Worm (Caenorhabditis elegans) whole organism, early embryonic: ENCODE data around the gene ubc-8.
"Not testable (repeated sequence)": the region's sequence is repeated elsewhere in the genome, so short reads cannot be mapped to it uniquely, and the experiment has no call there.

Source experiments
- B0310.2 ChIP-seq: sonication (generic microtip); optimal IDR thresholded peaks from 2 replicates; lab custom pipeline; 2016; ENCODE audit warnings: mild to moderate bottlenecking, missing genetic modification characterization, missing compliant biosample characterization
- F13C5.2 ChIP-seq: sonication (generic microtip); optimal IDR thresholded peaks from 2 replicates; lab custom pipeline; 2017; ENCODE audit warnings: mild to moderate bottlenecking, missing genetic modification characterization, inconsistent platforms, missing compliant biosample characterization
- aly-1 ChIP-seq: sonication (generic microtip); optimal IDR thresholded peaks from 2 replicates; lab custom pipeline; 2016; ENCODE audit warnings: missing genetic modification characterization, missing compliant biosample characterization
- ama-1 ChIP-seq: fragments of 150-350 bp; optimal IDR thresholded peaks from 2 replicates; lab custom pipeline; 2014
- ceh-13 ChIP-seq: fragments of 200-800 bp; sonication (Bioruptor generic); optimal IDR thresholded peaks from 2 replicates; lab custom pipeline; 2018; ENCODE audit warnings: mild to moderate bottlenecking, missing genetic modification characterization, missing compliant biosample characterization
- ceh-36 ChIP-seq: sonication (generic microtip); optimal IDR thresholded peaks from 2 replicates; lab custom pipeline; 2016; ENCODE audit warnings: missing genetic modification characterization, inconsistent platforms, missing compliant biosample characterization
- ets-7 ChIP-seq: sonication (generic microtip); optimal IDR thresholded peaks from 2 replicates; lab custom pipeline; 2016; ENCODE audit warnings: missing genotype, missing genetic modification characterization, missing compliant biosample characterization
- flt-1 ChIP-seq: fragments of 200-800 bp; sonication (Bioruptor generic); IDR thresholded peaks from 2 replicates; pipeline ENCODE4 v1.3.6; 2022; ENCODE audit warnings: missing genetic modification characterization, missing compliant biosample characterization
- hmbx-1 ChIP-seq: sonication (generic microtip); optimal IDR thresholded peaks from 2 replicates; lab custom pipeline; 2016; ENCODE audit warnings: mild to moderate bottlenecking, missing genetic modification characterization, missing compliant biosample characterization
- hmg-4 ChIP-seq: fragments of 200-800 bp; sonication (Bioruptor generic); optimal IDR thresholded peaks from 2 replicates; lab custom pipeline; 2018; ENCODE audit warnings: mild to moderate bottlenecking, missing genetic modification characterization, missing compliant biosample characterization
- hnd-1 ChIP-seq: sonication (generic microtip); optimal IDR thresholded peaks from 2 replicates; lab custom pipeline; 2016; ENCODE audit warnings: missing genetic modification characterization, missing compliant biosample characterization
- pes-1 ChIP-seq: fragments of 200-800 bp; sonication (Bioruptor generic); IDR thresholded peaks from 2 replicates; pipeline ENCODE4 v1.3.6; 2022; ENCODE audit warnings: missing genetic modification reagents, missing genetic modification characterization, missing compliant biosample characterization
- scrt-1 ChIP-seq: fragments of 200-800 bp; sonication (Bioruptor generic); IDR thresholded peaks from 2 replicates; pipeline ENCODE4 v1.3.6; 2022; ENCODE audit warnings: missing genetic modification characterization, missing compliant biosample characterization
- sea-1 ChIP-seq: fragments of 200-800 bp; sonication (Bioruptor generic); conservative IDR thresholded peaks from 2 replicates; pipeline ENCODE4 v1.3.6; 2022; ENCODE audit warnings: missing genetic modification characterization, missing compliant biosample characterization
- tbx-11 ChIP-seq: fragments of 200-800 bp; sonication (Bioruptor generic); IDR thresholded peaks from 2 replicates; pipeline ENCODE4 v1.3.6; 2022; ENCODE audit warnings: missing genetic modification characterization, missing compliant biosample characterization
- tbx-37 ChIP-seq: fragments of 200-800 bp; sonication (Bioruptor generic); conservative IDR thresholded peaks from 2 replicates; pipeline ENCODE4 v1.3.6; 2022; ENCODE audit warnings: missing genetic modification reagents, missing genetic modification characterization, missing compliant biosample characterization
- tra-4 ChIP-seq: sonication (generic microtip); optimal IDR thresholded peaks from 2 replicates; lab custom pipeline; 2017; ENCODE audit warnings: missing genetic modification characterization, missing compliant biosample characterization

ubc-8 gene

DNA sequence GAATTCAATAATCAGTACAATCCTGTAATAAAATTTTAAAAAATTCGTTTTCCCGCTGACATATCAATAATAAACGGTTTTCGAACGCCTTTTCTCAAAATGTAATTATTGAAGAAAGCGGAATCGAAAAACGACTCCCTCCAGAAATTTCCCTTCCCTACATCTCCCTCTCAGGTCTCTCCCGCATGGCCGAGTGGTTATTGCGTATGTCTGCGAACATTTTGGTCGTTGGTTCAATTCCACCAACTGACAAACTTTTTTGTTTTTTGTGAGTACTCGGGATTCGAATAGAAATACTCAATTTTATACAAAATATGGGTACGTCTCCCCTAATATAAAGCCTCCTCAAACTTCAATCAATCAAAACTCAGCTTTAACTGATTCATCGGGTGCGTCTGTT lies 33.0 kb upstream of the ubc-8 start:
- peak; percentile 93 for TF ChIP-seq tbx-11 (GFP tag; lab: Robert Waterston, UW)
- peak; percentile 95 for TF ChIP-seq scrt-1
- TF ChIP-seq flt-1 = peak; percentile 94
- peak; percentile 97 for TF ChIP-seq sea-1 (GFP tag; lab: Robert Waterston, UW)
- peak; percentile 95 for TF ChIP-seq pes-1 (GFP tag; lab: Robert Waterston, UW)
- peak; percentile 96 for TF ChIP-seq tbx-37 (GFP tag; lab: Robert Waterston, UW)

DNA sequence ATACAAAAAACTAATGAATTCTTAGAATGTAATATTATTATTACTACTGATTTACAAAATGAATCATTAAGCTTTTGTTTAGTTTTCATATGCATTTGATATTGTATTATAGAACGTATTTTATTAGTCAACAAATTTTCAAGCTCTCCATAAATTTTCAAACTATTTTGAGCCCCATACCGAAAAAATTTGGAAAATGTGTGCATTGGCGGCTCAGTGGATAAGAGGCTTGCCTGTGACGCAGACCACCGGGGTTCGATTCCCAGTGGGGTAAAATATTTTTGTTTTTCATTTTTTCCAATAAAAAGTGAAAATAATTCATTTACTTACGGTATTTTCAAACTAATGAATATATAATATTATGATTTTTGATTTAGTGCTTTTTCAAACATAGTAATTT lies 31.4 kb upstream of the ubc-8 start:
- no peak for TF ChIP-seq pes-1 (GFP tag; lab: Robert Waterston, UW)
- no peak for TF ChIP-seq scrt-1
- no peak for TF ChIP-seq ceh-13 (GFP tag; lab: Kevin White, UChicago)
- no peak for TF ChIP-seq ama-1 (lab: Kevin White, UChicago)
- no peak for TF ChIP-seq aly-1
- TF ChIP-seq hmbx-1 (tag; lab: Kevin White, UChicago) = no peak
- no peak for TF ChIP-seq flt-1

DNA sequence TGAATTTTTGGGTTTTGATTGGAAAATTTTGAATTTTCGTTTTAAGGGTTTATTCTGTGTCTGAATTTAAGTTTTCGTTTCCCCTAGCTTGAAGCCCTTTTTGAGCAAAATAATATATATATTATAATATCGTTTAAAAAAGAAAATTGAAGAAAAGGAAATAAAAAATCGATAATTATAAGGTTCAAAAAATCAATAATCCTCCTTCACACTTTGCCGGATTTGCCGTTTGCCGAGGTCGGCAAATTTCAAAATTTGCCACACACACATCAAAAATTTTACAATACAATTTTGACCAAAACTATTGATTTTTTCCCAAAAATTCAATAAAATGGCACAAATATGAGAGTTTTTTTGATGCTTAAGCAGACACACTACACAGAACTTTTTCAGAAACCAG lies 29.5 kb upstream of the ubc-8 start:
- TF ChIP-seq F13C5.2 (tag; lab: Kevin White, UChicago) (no peak), sea-1 (GFP tag; lab: Robert Waterston, UW) (no peak), tbx-11 (GFP tag; lab: Robert Waterston, UW) (no peak), ceh-13 (GFP tag; lab: Kevin White, UChicago) (no peak), ama-1 (lab: Kevin White, UChicago) (no peak), B0310.2 (no peak), pes-1 (GFP tag; lab: Robert Waterston, UW) (no peak), scrt-1 (no peak), ets-7 (tag; lab: Kevin White, UChicago) (no peak), aly-1 (no peak)

DNA sequence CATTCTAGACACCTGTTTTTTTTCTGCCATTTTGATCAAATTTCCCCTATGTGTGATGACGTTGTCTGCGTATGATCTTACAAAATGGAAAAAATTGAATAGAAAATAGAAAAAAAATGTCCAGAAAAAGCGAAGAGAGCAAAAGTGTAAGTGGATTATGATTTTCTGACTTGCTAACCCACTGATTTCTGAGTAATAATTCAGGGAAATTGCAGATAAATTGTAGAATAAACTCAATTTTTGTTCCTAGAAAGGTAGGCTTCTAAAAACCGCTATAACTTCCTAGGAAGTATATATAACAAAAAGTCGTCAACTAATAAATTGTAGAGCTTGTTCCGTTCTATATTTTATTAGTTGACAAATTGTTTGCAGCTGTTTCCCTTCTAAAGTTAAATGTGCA lies 27.6 kb upstream of the ubc-8 start:
- TF ChIP-seq hmbx-1 (tag; lab: Kevin White, UChicago) (no peak), tra-4 (tag; lab: Kevin White, UChicago) (no peak), F13C5.2 (tag; lab: Kevin White, UChicago) (no peak), hmg-4 (GFP tag; lab: Kevin White, UChicago) (no peak), scrt-1 (no peak), sea-1 (GFP tag; lab: Robert Waterston, UW) (no peak), hnd-1 (tag; lab: Kevin White, UChicago) (no peak), tbx-11 (GFP tag; lab: Robert Waterston, UW) (no peak), B0310.2 (no peak), aly-1 (no peak), pes-1 (GFP tag; lab: Robert Waterston, UW) (no peak), ceh-13 (GFP tag; lab: Kevin White, UChicago) (no peak), ets-7 (tag; lab: Kevin White, UChicago) (no peak), ama-1 (lab: Kevin White, UChicago) (no peak), tbx-37 (GFP tag; lab: Robert Waterston, UW) (no peak), flt-1 (no peak), ceh-36 (tag; lab: Kevin White, UChicago) (no peak)

DNA sequence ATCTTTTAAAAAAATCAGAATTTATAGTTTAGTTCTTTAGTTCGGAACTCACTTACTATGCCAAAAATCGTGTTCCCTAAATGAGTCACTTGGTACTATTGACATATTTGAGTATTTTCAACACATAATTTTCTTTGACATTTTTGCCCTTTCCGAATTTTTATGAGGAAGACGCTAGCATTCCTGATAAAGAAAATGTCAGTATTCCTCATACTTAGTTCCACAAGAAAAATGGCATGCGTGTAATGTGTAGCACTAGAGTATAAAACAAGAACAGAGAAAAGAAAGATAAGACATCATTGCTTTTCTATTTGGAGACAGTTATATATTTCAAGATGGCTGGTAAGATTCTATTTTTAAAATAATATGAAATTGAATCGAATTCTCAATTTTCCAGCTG lies 22.9 kb upstream of the ubc-8 start, which contains the start of gene Y94H6A.2:
Gene Y94H6A.2, plus strand, starts transcription at position 336 of the 400 bp plus-strand sequence.
- TF ChIP-seq F13C5.2 (tag; lab: Kevin White, UChicago) (no peak), ama-1 (lab: Kevin White, UChicago) (no peak), hmg-4 (GFP tag; lab: Kevin White, UChicago) (no peak), tbx-11 (GFP tag; lab: Robert Waterston, UW) (no peak), tra-4 (tag; lab: Kevin White, UChicago) (no peak), ceh-36 (tag; lab: Kevin White, UChicago) (no peak), hmbx-1 (tag; lab: Kevin White, UChicago) (no peak), scrt-1 (no peak), hnd-1 (tag; lab: Kevin White, UChicago) (no peak), ceh-13 (GFP tag; lab: Kevin White, UChicago) (no peak), tbx-37 (GFP tag; lab: Robert Waterston, UW) (no peak)

DNA sequence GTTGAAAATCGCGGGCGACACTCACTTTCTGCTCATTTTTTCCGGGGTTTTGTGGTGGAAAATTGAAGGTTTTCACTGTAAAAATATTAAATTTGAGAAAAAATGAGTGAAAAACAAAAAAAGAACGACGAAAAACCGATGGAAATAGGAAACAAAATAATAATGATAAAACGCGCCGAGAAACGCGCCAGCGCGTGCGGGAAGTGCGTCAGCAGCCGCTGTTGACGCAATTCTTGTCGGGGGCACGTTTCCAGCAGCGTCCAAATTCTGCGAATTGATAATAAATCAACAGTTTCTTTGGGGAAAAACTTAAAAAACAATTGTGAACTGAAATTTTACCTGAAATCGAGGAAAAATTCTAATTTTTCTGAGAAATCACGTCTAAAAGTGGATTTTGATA lies 18.7 kb upstream of the ubc-8 start, which contains the start of gene ubxn-2:
Gene ubxn-2, minus strand, starts transcription at position 36 of the 400 bp plus-strand sequence.
- peak; percentile 58 for TF ChIP-seq F13C5.2 (tag; lab: Kevin White, UChicago)
- no peak for TF ChIP-seq scrt-1
- TF ChIP-seq tbx-37 (GFP tag; lab: Robert Waterston, UW) = peak; percentile 50

DNA sequence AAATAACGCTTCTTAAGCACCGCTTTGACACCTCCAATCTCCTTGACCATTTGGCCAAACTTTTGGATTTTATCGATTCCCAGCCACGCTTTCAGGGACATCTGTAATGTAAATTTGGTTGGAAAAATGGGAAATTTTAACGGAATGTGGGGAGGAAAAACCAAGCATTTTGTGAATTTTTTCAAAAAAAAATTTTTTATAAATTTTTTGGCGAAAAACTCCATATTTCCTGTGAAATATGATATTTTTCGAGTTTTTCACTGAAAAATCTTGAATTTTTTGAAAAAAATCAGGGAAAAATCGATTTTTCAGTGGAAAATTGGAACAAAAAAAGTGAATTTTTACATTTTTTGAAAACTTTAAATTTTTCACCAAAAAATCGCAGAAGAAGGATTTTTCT lies 12.7 kb upstream of the ubc-8 start, which contains the start of gene ndua-12:
Gene ndua-12, minus strand, starts transcription at position 101 of the 400 bp plus-strand sequence.
- TF ChIP-seq tra-4, hmbx-1, ceh-36 (tag; lab: Kevin White, UChicago): not testable (repeated sequence)

DNA sequence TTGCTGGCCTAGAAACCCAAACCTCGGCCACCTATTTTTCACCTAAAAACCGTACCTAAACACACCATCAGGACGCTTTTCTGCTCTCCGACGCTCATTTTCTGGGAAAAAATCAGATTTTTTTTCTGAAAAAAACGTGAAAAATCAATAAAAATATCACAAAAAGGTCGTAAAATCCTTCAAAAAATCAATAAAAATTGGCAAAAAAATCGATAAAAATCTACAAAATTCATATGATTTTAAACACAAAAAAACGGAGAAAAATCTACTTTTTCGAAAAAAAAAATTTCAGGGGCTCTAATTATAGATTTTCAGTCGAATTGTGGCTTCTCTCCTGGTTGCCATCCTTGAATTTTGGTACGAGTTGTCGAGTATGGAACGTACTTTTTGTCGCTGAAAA lies 9.4 kb upstream of the ubc-8 start, which contains the start of gene Y94H6A.7:
Gene Y94H6A.7, minus strand, starts transcription at position 101 of the 400 bp plus-strand sequence.
- TF ChIP-seq aly-1; tbx-37 (GFP tag; lab: Robert Waterston, UW); scrt-1: not testable (repeated sequence)
